Fruit fly (Drosophila melanogaster) whole organism, pupa: ENCODE results near the gene AgmNAT.

Source experiments
- CG15710 ChIP-seq: fragments of 200-800 bp; sonication (Bioruptor generic); optimal IDR thresholded peaks from 2 replicates; lab custom pipeline; 2018; ENCODE audit warnings: missing biosample characterization, mild to moderate bottlenecking, missing genetic modification characterization, moderate library complexity
- CG32121 ChIP-seq: fragments of 200-800 bp; sonication (Bioruptor generic); IDR thresholded peaks from 2 replicates; pipeline ENCODE4 v1.3.6; 2022; ENCODE audit warnings: missing biosample characterization, missing genetic modification characterization
- CG34367 ChIP-seq: fragments of 200-800 bp; sonication (Bioruptor generic); optimal IDR thresholded peaks from 2 replicates; lab custom pipeline; 2018; ENCODE audit warnings: missing biosample characterization, mild to moderate bottlenecking, missing genetic modification characterization
- CG8159 ChIP-seq: fragments of 200-800 bp; sonication (Bioruptor generic); optimal IDR thresholded peaks from 3 replicates; lab custom pipeline; 2018; ENCODE audit warnings: missing biosample characterization, mild to moderate bottlenecking, missing genetic modification characterization, moderate library complexity
- D1 ChIP-seq: fragments of 200-800 bp; sonication (Bioruptor generic); optimal IDR thresholded peaks from 2 replicates; lab custom pipeline; 2018; ENCODE audit warnings: missing biosample characterization, mild to moderate bottlenecking, missing genetic modification characterization, moderate library complexity
- Ets98B ChIP-seq: fragments of 200-800 bp; sonication (Bioruptor generic); IDR thresholded peaks from 2 replicates; pipeline ENCODE4 v1.3.6; 2022; ENCODE audit warnings: missing biosample characterization, missing genetic modification characterization
- Pif1B ChIP-seq: fragments of 200-800 bp; sonication (Bioruptor generic); optimal IDR thresholded peaks from 3 replicates; lab custom pipeline; 2016; ENCODE audit warnings: missing biosample characterization, missing genetic modification characterization
- Snoo ChIP-seq: fragments of 200-800 bp; sonication (Bioruptor generic); optimal IDR thresholded peaks from 3 replicates; lab custom pipeline; 2017; ENCODE audit warnings: missing biosample characterization, mild to moderate bottlenecking, missing genetic modification characterization, inconsistent platforms
- fd96Ca ChIP-seq: fragments of 200-800 bp; sonication (Bioruptor generic); IDR thresholded peaks from 3 replicates; pipeline ENCODE4 v1.3.6; 2022; ENCODE audit warnings: missing biosample characterization, missing genetic modification characterization

- TF ChIP-seq fd96Ca (GFP tag; lab: Robert Waterston, UW) (no peak), Ets98B (no peak), CG8159 (tag; lab: Kevin White, UChicago) (no peak), CG32121 (GFP tag; lab: Robert Waterston, UW) (no peak), Pif1B (GFP tag; lab: Kevin White, UChicago) (no peak), CG15710 (tag; lab: Kevin White, UChicago) (no peak), Snoo (tag; lab: Kevin White, UChicago) (no peak), D1 (tag; lab: Kevin White, UChicago) (no peak), CG34367 (tag; lab: Kevin White, UChicago) (no peak)
Measured at dm6 chrX:5853461-5853860, 37.8 kb upstream of the AgmNAT start, which contains the start of gene CG43136.
